Fruit fly (Drosophila melanogaster): Measurements from ENCODE around the gene Bhmt.

Gene Bhmt

dm6 chr2L:18930352-18931122 is 26.6 kb downstream of the Bhmt start:
- TF ChIP-seq CTCF (optimal IDR thresholded peaks at IDR 0.05) (peak; percentile 81 to 82), CG8478 (optimal IDR thresholded peaks at IDR 0.05) (no peak)

dm6 chr2L:18929595-18929994 is 27.5 kb downstream of the Bhmt start:
- TF ChIP-seq CG8478 (optimal IDR thresholded peaks at IDR 0.05) (no peak), CTCF (optimal IDR thresholded peaks at IDR 0.05) (no peak)

dm6 chr2L:18927891-18928290 is 29.2 kb downstream of the Bhmt start:
- TF ChIP-seq CG8478 (optimal IDR thresholded peaks at IDR 0.05) (no peak), CTCF (optimal IDR thresholded peaks at IDR 0.05) (no peak)

- no peak for TF ChIP-seq CG8478 (optimal IDR thresholded peaks at IDR 0.05)
- TF ChIP-seq CTCF (optimal IDR thresholded peaks at IDR 0.05): no peak
These were observed 31.2 kb downstream of the Bhmt start for dm6 chr2L:18925956-18926355.

dm6 chr2L:18925387-18925786 is 31.7 kb downstream of the Bhmt start:
- TF ChIP-seq CG8478 (optimal IDR thresholded peaks at IDR 0.05): no peak
- no peak for TF ChIP-seq CTCF (optimal IDR thresholded peaks at IDR 0.05)

dm6 chr2L:18924642-18925244 is 32.4 kb downstream of the Bhmt start:
- TF ChIP-seq CTCF (optimal IDR thresholded peaks at IDR 0.05): no peak
- TF ChIP-seq CG8478 (optimal IDR thresholded peaks at IDR 0.05): no peak

- TF ChIP-seq CG8478 (optimal IDR thresholded peaks at IDR 0.05) (no peak), CTCF (optimal IDR thresholded peaks at IDR 0.05) (no peak)
These were observed 35.9 kb downstream of the Bhmt start for dm6 chr2L:18921246-18921645.

dm6 chr2L:18919474-18919873 is 37.6 kb downstream of the Bhmt start:
- TF ChIP-seq CG8478 (optimal IDR thresholded peaks at IDR 0.05): no peak

dm6 chr2L:18917584-18917983 is 39.5 kb downstream of the Bhmt start:
- TF ChIP-seq CG8478 (optimal IDR thresholded peaks at IDR 0.05) (no peak), CTCF (optimal IDR thresholded peaks at IDR 0.05) (no peak)

- TF ChIP-seq CG8478 (optimal IDR thresholded peaks at IDR 0.05): no peak
- no peak for TF ChIP-seq CTCF (optimal IDR thresholded peaks at IDR 0.05)
These were observed 42.3 kb downstream of the Bhmt start for dm6 chr2L:18914829-18915228.

dm6 chr2L:18907491-18907890 is 49.6 kb downstream of the Bhmt start:
- no peak for TF ChIP-seq CTCF (optimal IDR thresholded peaks at IDR 0.05)

- TF ChIP-seq CG8478 (optimal IDR thresholded peaks at IDR 0.05) (no peak), CTCF (optimal IDR thresholded peaks at IDR 0.05) (no peak)
These were observed 50.5 kb downstream of the Bhmt start for dm6 chr2L:18906615-18907014.
